Fruit fly (Drosophila melanogaster) whole organism, pupa: ENCODE measurements around the gene SCCRO4.
A peak's percentile ranks its signal among the peaks of the same experiment; 100 is the strongest.

Experiments used
- CG10348 ChIP-seq: fragments of 200-800 bp; sonication (Bioruptor generic); IDR thresholded peaks from 2 replicates; pipeline ENCODE4 v1.3.6; 2022; ENCODE audit warnings: missing biosample characterization, missing genetic modification characterization
- CG12605 ChIP-seq: fragments of 200-800 bp; sonication (Bioruptor generic); IDR thresholded peaks from 2 replicates; pipeline ENCODE4 v1.3.6; 2022; ENCODE audit warnings: missing biosample characterization, missing genetic modification characterization
- CG13204 ChIP-seq: fragments of 200-800 bp; sonication (Bioruptor generic); optimal IDR thresholded peaks from 2 replicates; lab custom pipeline; 2018; ENCODE audit warnings: missing biosample characterization, mild to moderate bottlenecking, missing genetic modification characterization, moderate library complexity
- CG14655 ChIP-seq: fragments of 200-800 bp; sonication (Bioruptor generic); optimal IDR thresholded peaks from 3 replicates; lab custom pipeline; 2017; ENCODE audit warnings: mild to moderate bottlenecking, missing biosample characterization, missing genetic modification reagents, missing genetic modification characterization
- CG15710 ChIP-seq: fragments of 200-800 bp; sonication (Bioruptor generic); optimal IDR thresholded peaks from 2 replicates; lab custom pipeline; 2018; ENCODE audit warnings: missing biosample characterization, mild to moderate bottlenecking, missing genetic modification characterization, moderate library complexity
- CG17806 ChIP-seq: fragments of 200-800 bp; sonication (Bioruptor generic); optimal IDR thresholded peaks from 2 replicates; lab custom pipeline; 2018; ENCODE audit warnings: missing biosample characterization, mild to moderate bottlenecking, missing genetic modification characterization, moderate library complexity
- CG32121 ChIP-seq: fragments of 200-800 bp; sonication (Bioruptor generic); IDR thresholded peaks from 2 replicates; pipeline ENCODE4 v1.3.6; 2022; ENCODE audit warnings: missing biosample characterization, missing genetic modification characterization
- CG34367 ChIP-seq: fragments of 200-800 bp; sonication (Bioruptor generic); optimal IDR thresholded peaks from 2 replicates; lab custom pipeline; 2018; ENCODE audit warnings: missing biosample characterization, mild to moderate bottlenecking, missing genetic modification characterization
- CG4496 ChIP-seq: fragments of 200-800 bp; sonication (Bioruptor generic); IDR thresholded peaks from 3 replicates; pipeline ENCODE4 v1.3.6; 2022; ENCODE audit warnings: missing biosample characterization, missing genetic modification characterization
- CG8159 ChIP-seq: fragments of 200-800 bp; sonication (Bioruptor generic); optimal IDR thresholded peaks from 3 replicates; lab custom pipeline; 2018; ENCODE audit warnings: missing biosample characterization, mild to moderate bottlenecking, missing genetic modification characterization, moderate library complexity
- CG8301 ChIP-seq: fragments of 200-800 bp; sonication (Bioruptor generic); optimal IDR thresholded peaks from 2 replicates; lab custom pipeline; 2018; ENCODE audit warnings: missing biosample characterization, mild to moderate bottlenecking, missing genetic modification characterization
- CG9948 ChIP-seq: fragments of 200-800 bp; sonication (Bioruptor generic); optimal IDR thresholded peaks from 2 replicates; lab custom pipeline; 2018; ENCODE audit warnings: missing biosample characterization, mild to moderate bottlenecking, missing genetic modification characterization, moderate library complexity
- D1 ChIP-seq: fragments of 200-800 bp; sonication (Bioruptor generic); optimal IDR thresholded peaks from 2 replicates; lab custom pipeline; 2018; ENCODE audit warnings: missing biosample characterization, mild to moderate bottlenecking, missing genetic modification characterization, moderate library complexity
- EcR ChIP-seq: fragments of 200-800 bp; sonication (Bioruptor generic); optimal IDR thresholded peaks from 3 replicates; lab custom pipeline; 2019; ENCODE audit warnings: missing biosample characterization, missing genetic modification characterization, mild to moderate bottlenecking, moderate library complexity, missing genetic modification reagents
- Ets98B ChIP-seq: fragments of 200-800 bp; sonication (Bioruptor generic); IDR thresholded peaks from 2 replicates; pipeline ENCODE4 v1.3.6; 2022; ENCODE audit warnings: missing biosample characterization, missing genetic modification characterization
- Pif1A ChIP-seq: fragments of 200-800 bp; sonication (Bioruptor generic); optimal IDR thresholded peaks from 3 replicates; lab custom pipeline; 2016; ENCODE audit warnings: missing biosample characterization, missing genetic modification characterization
- Pif1B ChIP-seq: fragments of 200-800 bp; sonication (Bioruptor generic); optimal IDR thresholded peaks from 3 replicates; lab custom pipeline; 2016; ENCODE audit warnings: missing biosample characterization, missing genetic modification characterization
- Snoo ChIP-seq: fragments of 200-800 bp; sonication (Bioruptor generic); optimal IDR thresholded peaks from 3 replicates; lab custom pipeline; 2017; ENCODE audit warnings: missing biosample characterization, mild to moderate bottlenecking, missing genetic modification characterization, inconsistent platforms
- fd96Ca ChIP-seq: fragments of 200-800 bp; sonication (Bioruptor generic); IDR thresholded peaks from 3 replicates; pipeline ENCODE4 v1.3.6; 2022; ENCODE audit warnings: missing biosample characterization, missing genetic modification characterization
- gl ChIP-seq: fragments of 200-800 bp; sonication (Bioruptor generic); optimal IDR thresholded peaks from 2 replicates; lab custom pipeline; 2018; ENCODE audit warnings: missing biosample characterization, mild to moderate bottlenecking, missing genetic modification characterization
- rn ChIP-seq: fragments of 200-800 bp; sonication (Bioruptor generic); IDR thresholded peaks from 2 replicates; pipeline ENCODE4 v1.3.6; 2022; ENCODE audit warnings: missing biosample characterization, missing genetic modification characterization

SCCRO4 gene

dm6 chr3L:20309354-20309753 lies 10.1 kb downstream of the SCCRO4 start, which contains the start of gene polo:
TSS of gene polo (plus strand) at chr3L:20309654.
- TF ChIP-seq CG17806 (no peak), CG32121 (GFP tag; lab: Robert Waterston, UW) (no peak), Ets98B (GFP tag; lab: Robert Waterston, UW) (no peak), CG4496 (GFP tag; lab: Robert Waterston, UW) (no peak), CG15710 (tag; lab: Kevin White, UChicago) (no peak), CG8159 (tag; lab: Kevin White, UChicago) (no peak), D1 (tag; lab: Kevin White, UChicago) (no peak), Snoo (tag; lab: Kevin White, UChicago) (no peak), EcR (GFP tag; lab: Kevin White, UChicago) (no peak)

dm6 chr3L:20309758-20310733 lies 10.8 kb downstream of the SCCRO4 start:
- TF ChIP-seq Pif1A (GFP tag; lab: Kevin White, UChicago) (no peak), Ets98B (GFP tag; lab: Robert Waterston, UW) (no peak), CG8301 (no peak), D1 (tag; lab: Kevin White, UChicago) (no peak), CG8159 (tag; lab: Kevin White, UChicago) (no peak), CG13204 (no peak), Snoo (tag; lab: Kevin White, UChicago) (no peak), CG12605 (GFP tag; lab: Robert Waterston, UW) (no peak), CG15710 (tag; lab: Kevin White, UChicago) (no peak), CG4496 (GFP tag; lab: Robert Waterston, UW) (no peak), CG14655 (GFP tag; lab: Kevin White, UChicago) (no peak), gl (tag; lab: Kevin White, UChicago) (no peak)

- TF ChIP-seq CG17806 (no peak), EcR (GFP tag; lab: Kevin White, UChicago) (no peak), Pif1A (GFP tag; lab: Kevin White, UChicago) (no peak), CG34367 (peak; percentile 19)
These were observed 14.3 kb downstream of the SCCRO4 start, which contains the start of gene alphaSnap for dm6 chr3L:20313469-20313868. TSS of gene alphaSnap (plus strand) at chr3L:20313632.

- TF ChIP-seq Pif1B (GFP tag; lab: Kevin White, UChicago), result peak; percentile 39
- peak; percentile 69; the same call in 2 of the 3 replicates for TF ChIP-seq CG4496 (GFP tag; lab: Robert Waterston, UW)
- no peak for TF ChIP-seq D1 (tag; lab: Kevin White, UChicago)
- TF ChIP-seq Snoo (tag; lab: Kevin White, UChicago), result no peak
- no peak for TF ChIP-seq CG14655 (GFP tag; lab: Kevin White, UChicago)
- TF ChIP-seq Pif1A (GFP tag; lab: Kevin White, UChicago), result peak; percentile 12
- TF ChIP-seq Ets98B (GFP tag; lab: Robert Waterston, UW), result peak; percentile 65; the same call in 1 of the 2 replicates
- peak; percentile 33 for TF ChIP-seq CG34367
- TF ChIP-seq CG15710 (tag; lab: Kevin White, UChicago), result no peak
- TF ChIP-seq EcR (GFP tag; lab: Kevin White, UChicago), result peak; percentile 45
- TF ChIP-seq fd96Ca (GFP tag; lab: Robert Waterston, UW), result peak; percentile 57; the same call in 1 of the 3 replicates
- TF ChIP-seq CG10348, result 0 out of 2 replicates have a peak, but pooled peaks have one; percentile 19
- no peak for TF ChIP-seq CG8301
- TF ChIP-seq CG8159 (tag; lab: Kevin White, UChicago), result no peak
- no peak for TF ChIP-seq CG9948 (tag; lab: Kevin White, UChicago)
- no peak for TF ChIP-seq CG32121 (GFP tag; lab: Robert Waterston, UW)
- no peak; the same call in 1 of the 2 replicates for TF ChIP-seq CG12605 (GFP tag; lab: Robert Waterston, UW)
- no peak for TF ChIP-seq CG17806
- peak; percentile 70 for TF ChIP-seq gl (tag; lab: Kevin White, UChicago)
- TF ChIP-seq CG13204, result no peak
- no peak for TF ChIP-seq rn (GFP tag; lab: Robert Waterston, UW)
- TF ChIP-seq, all 21 proteins: peak for 9
These were observed 17.9 kb downstream of the SCCRO4 start, which contains the start of gene Spn77Ba for dm6 chr3L:20316956-20317589. TSS of gene Spn77Ba (plus strand) at chr3L:20317190.

- TF ChIP-seq CG34367, result no peak
- no peak for TF ChIP-seq CG8159 (tag; lab: Kevin White, UChicago)
- TF ChIP-seq Pif1A (GFP tag; lab: Kevin White, UChicago), result no peak
- TF ChIP-seq fd96Ca (GFP tag; lab: Robert Waterston, UW), result no peak
- TF ChIP-seq Pif1B (GFP tag; lab: Kevin White, UChicago), result no peak
- TF ChIP-seq CG32121 (GFP tag; lab: Robert Waterston, UW), result no peak
- TF ChIP-seq CG10348, result no peak
- TF ChIP-seq D1 (tag; lab: Kevin White, UChicago), result no peak
- TF ChIP-seq rn (GFP tag; lab: Robert Waterston, UW), result no peak
- no peak for TF ChIP-seq CG17806
- TF ChIP-seq CG14655 (GFP tag; lab: Kevin White, UChicago), result no peak
- no peak for TF ChIP-seq CG15710 (tag; lab: Kevin White, UChicago)
- TF ChIP-seq CG8301, result no peak
- no peak for TF ChIP-seq CG9948 (tag; lab: Kevin White, UChicago)
- TF ChIP-seq CG4496 (GFP tag; lab: Robert Waterston, UW), result no peak
- TF ChIP-seq Ets98B (GFP tag; lab: Robert Waterston, UW), result no peak
- no peak for TF ChIP-seq Snoo (tag; lab: Kevin White, UChicago)
- TF ChIP-seq gl (tag; lab: Kevin White, UChicago), result no peak
- TF ChIP-seq CG13204, result no peak
- TF ChIP-seq EcR (GFP tag; lab: Kevin White, UChicago), result no peak
These were observed 18.5 kb downstream of the SCCRO4 start for dm6 chr3L:20317751-20318150.
